Worm (Caenorhabditis elegans) whole organism, L1 larva: ENCODE measurements around the gene Y116A8C.467.

Experiments
- C16A3.4 ChIP-seq: fragments of 150-350 bp; optimal IDR thresholded peaks from 2 replicates; lab custom pipeline; 2014; ENCODE audit warnings: missing biosample characterization, missing genetic modification characterization
- C34B4.2 ChIP-seq: sonication (generic microtip); optimal IDR thresholded peaks from 2 replicates; lab custom pipeline; 2017; ENCODE audit warnings: mild to moderate bottlenecking, missing genetic modification characterization, missing compliant biosample characterization
- Y116A8C.19 ChIP-seq: sonication (generic microtip); optimal IDR thresholded peaks from 2 replicates; lab custom pipeline; 2016; ENCODE audit warnings: missing compliant biosample characterization, missing genetic modification characterization, borderline replicate concordance
- blmp-1 ChIP-seq: fragments of 150-350 bp; optimal IDR thresholded peaks from 2 replicates; lab custom pipeline; 2014; ENCODE audit warnings: missing biosample characterization, missing genetic modification characterization
- ceh-82 ChIP-seq, 3 experiments: fragments of 150-350 bp in 1 of 3; sonication (generic microtip) in 2 of 3; optimal IDR thresholded peaks; 2 replicates each; lab custom pipeline; 2014 to 2017; ENCODE audit warnings: missing biosample characterization in 3 of 3, missing genetic modification characterization in 3 of 3
- ceh-88 ChIP-seq: fragments of 200-800 bp; sonication (Bioruptor generic); IDR thresholded peaks from 2 replicates; pipeline ENCODE4 v1.3.6; 2022; ENCODE audit warnings: missing genetic modification characterization, missing compliant biosample characterization
- ces-1 ChIP-seq: fragments of 150-350 bp; optimal IDR thresholded peaks from 2 replicates; lab custom pipeline; 2014; ENCODE audit warnings: missing biosample characterization, missing genetic modification reagents, missing genetic modification characterization
- dsc-1 ChIP-seq: sonication (generic microtip); optimal IDR thresholded peaks from 2 replicates; lab custom pipeline; 2016; ENCODE audit warnings: mild to moderate bottlenecking, missing genetic modification characterization, missing compliant biosample characterization
- efl-1 ChIP-seq, 4 experiments: fragments of 150-350 bp; optimal IDR thresholded peaks in 3 of 4; peaks in 1 of 4; 1 replicate in 1 of 4; 2 replicates in 3 of 4; lab custom pipeline; 2014; ENCODE audit warnings: missing biosample characterization in 2 of 4, missing genetic modification characterization in 2 of 4, missing genetic modification reagents in 2 of 4
- efl-3 ChIP-seq: fragments of 200-800 bp; sonication (Bioruptor generic); optimal IDR thresholded peaks from 2 replicates; lab custom pipeline; 2018; ENCODE audit warnings: mild to moderate bottlenecking, missing genetic modification characterization, missing compliant biosample characterization
- egl-13 ChIP-seq: sonication (generic microtip); optimal IDR thresholded peaks from 2 replicates; lab custom pipeline; 2016; ENCODE audit warnings: missing genotype, missing genetic modification reagents, missing genetic modification characterization, missing compliant biosample characterization
- elt-3 ChIP-seq, 6 experiments: fragments of 150-350 bp in 1 of 6; sonication (generic microtip); optimal IDR thresholded peaks; 2 replicates each; lab custom pipeline; 2017 to 2018; ENCODE audit warnings: missing biosample characterization in 6 of 6, missing genetic modification characterization in 6 of 6, inconsistent platforms in 1 of 6
- fkh-4 ChIP-seq: sonication (generic microtip); optimal IDR thresholded peaks from 2 replicates; lab custom pipeline; 2016; ENCODE audit warnings: missing compliant biosample characterization, missing genetic modification characterization, borderline replicate concordance
- fkh-8 ChIP-seq: sonication (generic microtip); optimal IDR thresholded peaks from 2 replicates; lab custom pipeline; 2016; ENCODE audit warnings: mild to moderate bottlenecking, missing genetic modification characterization, missing compliant biosample characterization
- fos-1 ChIP-seq: fragments of 150-350 bp; optimal IDR thresholded peaks from 2 replicates; lab custom pipeline; 2014; ENCODE audit warnings: missing biosample characterization, missing genetic modification characterization
- hlh-17 ChIP-seq: fragments of 200-800 bp; sonication (Bioruptor generic); optimal IDR thresholded peaks from 2 replicates; lab custom pipeline; 2018; ENCODE audit warnings: missing genetic modification characterization, mild to moderate bottlenecking, missing compliant biosample characterization, moderate library complexity, borderline replicate concordance
- hpl-2 ChIP-seq: fragments of 150-350 bp; optimal IDR thresholded peaks from 2 replicates; lab custom pipeline; 2014; ENCODE audit warnings: missing biosample characterization, missing genetic modification reagents, missing genetic modification characterization
- jun-1 ChIP-seq: fragments of 150-350 bp; optimal IDR thresholded peaks from 2 replicates; lab custom pipeline; 2014; ENCODE audit warnings: missing biosample characterization, missing genetic modification reagents, missing genetic modification characterization
- lin-13 ChIP-seq: fragments of 150-350 bp; optimal IDR thresholded peaks from 2 replicates; lab custom pipeline; 2014; ENCODE audit warnings: missing biosample characterization, missing genetic modification reagents, missing genetic modification characterization
- lin-39 ChIP-seq: fragments of 150-350 bp; optimal IDR thresholded peaks from 2 replicates; lab custom pipeline; 2014; ENCODE audit warnings: missing biosample characterization, missing genetic modification reagents, missing genetic modification characterization
- lir-3 ChIP-seq: sonication (generic microtip); optimal IDR thresholded peaks from 2 replicates; lab custom pipeline; 2016; ENCODE audit warnings: mild to moderate bottlenecking, missing genetic modification characterization, moderate library complexity, missing compliant biosample characterization; ENCODE audit not compliant: poor library complexity
- lsy-2 ChIP-seq, 2 experiments: fragments of 150-350 bp; optimal IDR thresholded peaks; 2 replicates each; lab custom pipeline; 2014; ENCODE audit warnings: missing biosample characterization in 2 of 2, missing genetic modification characterization in 2 of 2
- mab-9 ChIP-seq: fragments of 200-800 bp; sonication (Bioruptor generic); IDR thresholded peaks from 2 replicates; pipeline ENCODE4 v1.3.6; 2022; ENCODE audit warnings: missing genetic modification reagents, missing genetic modification characterization, missing compliant biosample characterization
- mdl-1 ChIP-seq, 2 experiments: fragments of 150-350 bp; optimal IDR thresholded peaks; 2 replicates each; lab custom pipeline; 2014 to 2017; ENCODE audit warnings: missing biosample characterization in 2 of 2, missing genetic modification characterization in 2 of 2, inconsistent platforms in 1 of 2
- mep-1 ChIP-seq: fragments of 150-350 bp; optimal IDR thresholded peaks from 2 replicates; lab custom pipeline; 2014; ENCODE audit warnings: missing biosample characterization, missing genetic modification characterization
- nhr-11 ChIP-seq: fragments of 150-350 bp; optimal IDR thresholded peaks from 2 replicates; lab custom pipeline; 2014; ENCODE audit warnings: missing biosample characterization, missing genetic modification characterization
- nhr-12 ChIP-seq: sonication (generic microtip); optimal IDR thresholded peaks from 2 replicates; lab custom pipeline; 2017; ENCODE audit warnings: missing biosample characterization, missing genetic modification characterization
- nhr-19 ChIP-seq: fragments of 200-800 bp; sonication (Bioruptor generic); conservative IDR thresholded peaks from 2 replicates; pipeline ENCODE4 v1.3.6; 2022; ENCODE audit warnings: missing genetic modification characterization, missing compliant biosample characterization
- nhr-20 ChIP-seq: sonication (generic microtip); optimal IDR thresholded peaks from 2 replicates; lab custom pipeline; 2016; ENCODE audit warnings: mild to moderate bottlenecking, missing genetic modification characterization, missing compliant biosample characterization
- nhr-237 ChIP-seq: fragments of 150-350 bp; optimal IDR thresholded peaks from 2 replicates; lab custom pipeline; 2014; ENCODE audit warnings: missing biosample characterization, missing genetic modification characterization
- nhr-77 ChIP-seq: fragments of 150-350 bp; optimal IDR thresholded peaks from 2 replicates; lab custom pipeline; 2014; ENCODE audit warnings: missing biosample characterization, missing genetic modification characterization
- pax-3 ChIP-seq: fragments of 200-800 bp; sonication (Bioruptor generic); optimal IDR thresholded peaks from 2 replicates; lab custom pipeline; 2018; ENCODE audit warnings: mild to moderate bottlenecking, missing genetic modification characterization, moderate library complexity, missing compliant biosample characterization
- pqm-1 ChIP-seq: sonication (generic microtip); optimal IDR thresholded peaks from 3 replicates; lab custom pipeline; 2017; ENCODE audit warnings: missing biosample characterization, missing genetic modification characterization
- rnt-1 ChIP-seq: sonication (generic microtip); optimal IDR thresholded peaks from 2 replicates; lab custom pipeline; 2016; ENCODE audit warnings: mild to moderate bottlenecking, missing genetic modification characterization, moderate library complexity, missing compliant biosample characterization
- skn-1 ChIP-seq: fragments of 150-350 bp; optimal IDR thresholded peaks from 2 replicates; lab custom pipeline; 2014; ENCODE audit warnings: missing biosample characterization, missing genetic modification characterization
- snpc-4 ChIP-seq: fragments of 150-350 bp; optimal IDR thresholded peaks from 2 replicates; lab custom pipeline; 2014; ENCODE audit warnings: missing biosample characterization, missing genetic modification characterization
- sox-4 ChIP-seq: sonication (generic microtip); optimal IDR thresholded peaks from 2 replicates; lab custom pipeline; 2016; ENCODE audit warnings: missing genetic modification characterization, missing compliant biosample characterization
- sptf-1 ChIP-seq: fragments of 150-350 bp; optimal IDR thresholded peaks from 2 replicates; lab custom pipeline; 2014; ENCODE audit warnings: missing biosample characterization, missing genetic modification characterization
- swsn-7 ChIP-seq: sonication (generic microtip); optimal IDR thresholded peaks from 2 replicates; lab custom pipeline; 2016; ENCODE audit warnings: missing genetic modification characterization, missing compliant biosample characterization
- unc-130 ChIP-seq: fragments of 150-350 bp; optimal IDR thresholded peaks from 2 replicates; lab custom pipeline; 2017; ENCODE audit warnings: missing biosample characterization, missing genetic modification characterization, inconsistent platforms
- unc-30 ChIP-seq: sonication (generic microtip); optimal IDR thresholded peaks from 2 replicates; lab custom pipeline; 2017; ENCODE audit warnings: missing biosample characterization, missing genetic modification characterization
- unc-62 ChIP-seq: fragments of 150-350 bp; optimal IDR thresholded peaks from 2 replicates; lab custom pipeline; 2014; ENCODE audit warnings: missing biosample characterization, missing genetic modification reagents, missing genetic modification characterization
- unc-98 ChIP-seq: fragments of 200-800 bp; sonication (Bioruptor generic); IDR thresholded peaks from 2 replicates; pipeline ENCODE4 v1.3.6; 2022; ENCODE audit warnings: missing genetic modification characterization, missing compliant biosample characterization
- vab-15 ChIP-seq: sonication (generic microtip); optimal IDR thresholded peaks from 2 replicates; lab custom pipeline; 2017; ENCODE audit warnings: missing genotype, mild to moderate bottlenecking, missing genetic modification characterization, missing compliant biosample characterization
- zag-1 ChIP-seq: fragments of 150-350 bp; optimal IDR thresholded peaks from 2 replicates; lab custom pipeline; 2014; ENCODE audit warnings: missing biosample characterization, missing genetic modification characterization
- zip-4 ChIP-seq: fragments of 200-800 bp; sonication (Bioruptor generic); optimal IDR thresholded peaks from 2 replicates; lab custom pipeline; 2018; ENCODE audit warnings: mild to moderate bottlenecking, missing genetic modification characterization, moderate library complexity, missing compliant biosample characterization
- ztf-4 ChIP-seq: fragments of 150-350 bp; optimal IDR thresholded peaks from 2 replicates; lab custom pipeline; 2014; ENCODE audit warnings: missing biosample characterization, missing genetic modification characterization

Y116A8C.467 gene

DNA sequence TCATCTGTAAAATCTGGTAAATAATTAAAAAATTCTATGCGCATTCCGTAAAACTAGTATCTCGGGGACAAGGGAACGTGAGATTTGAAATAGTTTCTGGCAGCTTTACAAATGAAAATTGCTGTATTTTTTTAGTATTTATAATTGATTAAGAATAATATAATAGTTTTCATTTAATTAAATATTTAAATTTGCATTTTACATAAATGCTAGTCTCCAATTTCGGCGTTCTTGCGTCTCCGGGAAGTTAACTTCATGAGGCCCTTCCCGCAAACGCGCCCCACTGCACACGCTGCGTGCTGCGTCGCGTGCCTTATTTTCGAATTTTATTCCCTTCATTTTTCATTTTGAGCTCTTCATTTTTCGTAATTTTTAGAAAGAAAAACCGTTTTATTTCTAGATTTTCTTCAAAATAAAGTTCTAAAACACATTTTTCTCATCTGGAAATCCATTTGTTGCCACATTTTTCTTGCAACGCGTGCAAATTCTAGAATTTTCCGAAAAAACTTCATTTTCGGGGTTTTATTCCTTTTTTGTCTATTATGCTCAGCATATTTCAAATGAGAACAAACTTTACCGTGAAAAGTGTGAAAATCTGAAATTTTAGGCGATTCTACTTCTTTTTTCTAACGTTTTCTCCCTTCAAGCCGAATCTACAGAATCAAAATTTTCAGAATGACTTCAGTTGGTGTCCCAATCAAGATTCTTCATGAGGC is 23.9 kb upstream of the Y116A8C.467 start, which contains the start of the genes snx-13 and snr-1 (continued):
- TF ChIP-seq zip-4 (GFP tag; lab: Kevin White, UChicago) (no peak), blmp-1 (tag; lab: Kevin White, UChicago) (peak; percentile 21), elt-3 (tag; optimal IDR thresholded peaks at IDR 0.05; lab: Kevin White, UChicago) (peak in 1 of 6 experiments; percentile 5), unc-30 (tag; lab: Kevin White, UChicago) (no peak), nhr-12 (tag; lab: Kevin White, UChicago) (no peak), ceh-82 (tag; optimal IDR thresholded peaks at IDR 0.05; lab: Kevin White, UChicago) (peak; percentile 80 to 87 (median 85)), ztf-4 (peak; percentile 41), nhr-11 (tag; lab: Kevin White, UChicago) (no peak), unc-98 (GFP tag; lab: Robert Waterston, UW) (peak; percentile 98), zag-1 (tag; lab: Kevin White, UChicago) (no peak), nhr-237 (tag; lab: Kevin White, UChicago) (no peak), sox-4 (tag; lab: Kevin White, UChicago) (peak; percentile 58), skn-1 (tag; lab: Kevin White, UChicago) (peak; percentile 42), egl-13 (tag; lab: Kevin White, UChicago) (peak; percentile 66), mep-1 (peak; percentile 80), mab-9 (GFP tag; lab: Robert Waterston, UW) (no peak; the same call in 1 of the 2 replicates), dsc-1 (tag; lab: Kevin White, UChicago) (peak; percentile 62), Y116A8C.19 (no peak), C16A3.4 (peak; percentile 84), pax-3 (peak; percentile 96), efl-3 (GFP tag; lab: Kevin White, UChicago) (no peak), vab-15 (peak; percentile 95), nhr-20 (peak; percentile 81), C34B4.2 (tag; lab: Kevin White, UChicago) (no peak), lin-13 (GFP tag; lab: Kevin White, UChicago) (peak; percentile 55), pqm-1 (tag; lab: Kevin White, UChicago) (no peak), lin-39 (tag; lab: Kevin White, UChicago) (no peak), unc-130 (tag; lab: Kevin White, UChicago) (peak; percentile 31), fkh-8 (tag; lab: Kevin White, UChicago) (peak; percentile 96), nhr-19 (GFP tag; lab: Robert Waterston, UW) (peak; percentile 82), hlh-17 (GFP tag; lab: Kevin White, UChicago) (no peak), unc-62 (GFP tag; lab: Kevin White, UChicago) (no peak), sptf-1 (tag; lab: Kevin White, UChicago) (no peak)

DNA sequence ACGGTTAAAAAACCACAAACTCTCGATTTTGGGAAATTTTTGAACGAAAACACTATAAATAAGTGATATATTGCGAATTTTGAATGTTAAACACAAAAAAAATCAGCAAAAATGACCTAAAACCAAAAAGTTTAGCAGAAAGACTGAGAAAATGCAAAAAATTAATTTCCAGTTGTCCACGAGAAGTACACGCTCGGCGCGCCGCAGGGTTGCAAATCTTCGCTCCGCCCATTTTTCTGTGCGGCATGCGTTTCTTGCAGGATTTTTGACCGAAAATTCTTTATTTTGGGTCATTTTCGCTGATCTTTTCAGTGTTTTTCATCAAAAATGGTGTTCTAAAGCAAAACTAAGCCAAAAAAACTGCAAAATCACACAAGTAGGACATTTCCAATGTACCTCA is 21.2 kb upstream of the Y116A8C.467 start:
- TF ChIP-seq swsn-7 (tag; lab: Kevin White, UChicago), result no peak
- TF ChIP-seq efl-1 (optimal IDR thresholded peaks at IDR 0.05; lab: Kevin White, UChicago), result peak in 1 of 2 experiments; percentile 38
- TF ChIP-seq efl-1 (GFP tag; optimal IDR thresholded peaks at IDR 0.05 in 1 of 2; lab: Kevin White, UChicago), result no peak
- no peak for TF ChIP-seq C34B4.2 (tag; lab: Kevin White, UChicago)

DNA sequence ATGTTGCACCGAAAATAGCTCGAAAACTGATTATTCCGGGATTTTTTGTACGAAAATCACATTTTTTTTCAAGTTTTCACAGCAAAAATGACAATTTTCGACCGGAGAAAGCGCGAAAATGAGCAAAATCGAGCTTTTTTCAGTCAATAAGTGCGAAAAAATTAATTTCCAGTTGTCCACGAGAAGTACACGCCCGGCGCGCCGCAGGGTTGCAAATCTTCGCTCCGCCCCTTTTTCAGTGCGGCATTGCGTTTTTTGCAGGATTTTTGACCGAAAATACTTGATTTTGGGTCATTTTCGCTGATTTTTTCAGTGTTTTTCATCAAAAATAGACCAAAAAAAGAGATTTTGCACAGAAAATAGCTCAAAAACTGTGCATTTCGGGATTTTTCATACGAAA is 20.7 kb upstream of the Y116A8C.467 start:
- TF ChIP-seq ces-1 (no peak), sox-4 (tag; lab: Kevin White, UChicago) (no peak), nhr-20 (no peak), fkh-4 (tag; lab: Kevin White, UChicago) (no peak), C16A3.4 (no peak), pax-3 (peak; percentile 7), ceh-82 (tag; optimal IDR thresholded peaks at IDR 0.05; lab: Kevin White, UChicago) (peak in 1 of 3 experiments; percentile 34), snpc-4 (no peak), pqm-1 (tag; lab: Kevin White, UChicago) (no peak), fos-1 (tag; lab: Kevin White, UChicago) (no peak), fkh-8 (tag; lab: Kevin White, UChicago) (peak; percentile 6), dsc-1 (tag; lab: Kevin White, UChicago) (no peak), mdl-1 (tag; optimal IDR thresholded peaks at IDR 0.05; lab: Kevin White, UChicago) (no peak), nhr-77 (tag; lab: Kevin White, UChicago) (no peak), nhr-19 (GFP tag; lab: Robert Waterston, UW) (peak; percentile 31), ceh-88 (GFP tag; lab: Robert Waterston, UW) (no peak), lsy-2 (tag; optimal IDR thresholded peaks at IDR 0.05; lab: Kevin White, UChicago) (peak in 1 of 2 experiments; percentile 22), jun-1 (tag; lab: Kevin White, UChicago) (no peak), hpl-2 (GFP tag; lab: Kevin White, UChicago) (no peak), C34B4.2 (tag; lab: Kevin White, UChicago) (no peak), rnt-1 (tag; lab: Kevin White, UChicago) (no peak), lir-3 (tag; lab: Kevin White, UChicago) (no peak)
